Fruit fly (Drosophila melanogaster) whole organism: Measurements from ENCODE around the gene CG42240.

Experiments
- CG8478 ChIP-seq: fragments of >200 bp; optimal IDR thresholded peaks from 2 replicates; lab custom pipeline; 2018; ENCODE audit warnings: inconsistent platforms
- Dll ChIP-seq: fragments of >200 bp; optimal IDR thresholded peaks from 2 replicates; lab custom pipeline; 2017
- EcR ChIP-seq, 2 experiments: fragments of >200 bp; optimal IDR thresholded peaks; 2 replicates each; lab custom pipeline; 2017; ENCODE audit warnings: missing biosample characterization in 2 of 2, missing genetic modification characterization in 2 of 2, missing genetic modification reagents in 2 of 2
- pan ChIP-seq: fragments of >200 bp; optimal IDR thresholded peaks from 2 replicates; lab custom pipeline; 2017
- psq ChIP-seq: fragments of >200 bp; optimal IDR thresholded peaks from 2 replicates; lab custom pipeline; 2017
- usp ChIP-seq: fragments of >200 bp; optimal IDR thresholded peaks from 2 replicates; lab custom pipeline; 2017; ENCODE audit warnings: missing biosample characterization, missing genetic modification characterization, mixed read lengths

DNA sequence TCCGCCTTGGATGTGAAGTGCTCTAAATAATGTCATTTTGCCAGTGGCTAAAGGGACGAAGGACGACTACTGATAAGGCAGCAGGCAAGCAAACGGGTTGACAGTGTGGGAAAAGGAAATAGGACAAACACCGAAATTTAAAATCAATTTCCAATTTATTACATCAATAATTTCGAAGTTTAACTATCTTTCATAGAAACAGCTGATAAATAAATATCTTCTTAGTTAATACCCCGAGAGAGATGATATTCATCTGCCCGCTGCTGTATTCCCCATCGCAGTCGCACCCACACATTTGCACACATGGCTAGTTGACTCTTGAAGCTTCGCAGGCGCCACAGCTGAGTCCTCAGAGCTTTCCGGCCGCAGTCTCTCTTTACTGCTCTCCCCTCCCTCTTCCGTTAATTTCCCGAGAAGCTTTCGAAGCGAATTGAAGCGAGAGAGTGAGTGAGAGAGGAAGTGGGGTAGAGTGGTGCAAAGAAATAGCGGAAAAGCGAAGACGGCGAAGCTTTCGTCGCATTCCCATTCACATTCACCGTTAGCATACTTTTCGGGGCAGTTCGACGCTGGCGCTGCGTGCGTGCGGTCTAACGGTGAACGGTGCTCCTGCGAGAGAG, 13.7 kb upstream of the CG42240 start:
- TF ChIP-seq usp (GFP tag; lab: Kevin White, UChicago) (no peak), EcR (GFP tag; optimal IDR thresholded peaks at IDR 0.05; lab: Kevin White, UChicago) (no peak), pan (no peak), psq (lab: Kevin White, UChicago) (no peak), Dll (lab: Kevin White, UChicago) (no peak), CG8478 (no peak)
